Worm (Caenorhabditis elegans): ENCODE data around the gene F55G7.5.

DNA sequence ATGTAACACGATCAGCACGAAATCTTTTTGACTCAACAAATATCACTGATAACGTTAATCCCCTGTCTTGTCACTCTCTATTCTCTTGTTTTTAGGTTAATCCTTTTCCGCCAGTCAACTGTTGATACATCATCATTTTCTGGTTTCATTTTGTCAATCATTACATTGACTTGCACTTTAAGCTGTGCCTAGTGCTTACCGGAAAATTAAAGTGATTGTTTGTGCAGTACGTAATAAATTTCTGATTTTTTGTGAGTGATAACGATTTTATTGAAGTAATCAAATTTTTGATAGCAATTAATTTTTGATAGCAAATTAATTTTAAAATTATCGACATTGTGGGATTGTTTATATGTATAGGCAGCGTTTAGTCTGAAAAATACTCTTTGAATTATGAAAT lies 29.6 kb downstream of the F55G7.5 start:
- no peak for TF ChIP-seq lsy-2 (tag; optimal IDR thresholded peaks at IDR 0.05)
- no peak for TF ChIP-seq flh-1 (GFP tag; optimal IDR thresholded peaks at IDR 0.05)
- no peak for TF ChIP-seq unc-62 (GFP tag; optimal IDR thresholded peaks at IDR 0.05)
- TF ChIP-seq mep-1 (tag; optimal IDR thresholded peaks at IDR 0.05), result no peak
- no peak for TF ChIP-seq nhr-28 (tag; optimal IDR thresholded peaks at IDR 0.05)
- TF ChIP-seq ham-2 (GFP tag; optimal IDR thresholded peaks at IDR 0.05), result no peak
- TF ChIP-seq ztf-11 (tag; optimal IDR thresholded peaks at IDR 0.05), result no peak
- no peak for TF ChIP-seq unc-39 (tag; optimal IDR thresholded peaks at IDR 0.05)
- TF ChIP-seq ces-1 (GFP tag; optimal IDR thresholded peaks at IDR 0.05), result no peak
